In the genomic region with DNA sequence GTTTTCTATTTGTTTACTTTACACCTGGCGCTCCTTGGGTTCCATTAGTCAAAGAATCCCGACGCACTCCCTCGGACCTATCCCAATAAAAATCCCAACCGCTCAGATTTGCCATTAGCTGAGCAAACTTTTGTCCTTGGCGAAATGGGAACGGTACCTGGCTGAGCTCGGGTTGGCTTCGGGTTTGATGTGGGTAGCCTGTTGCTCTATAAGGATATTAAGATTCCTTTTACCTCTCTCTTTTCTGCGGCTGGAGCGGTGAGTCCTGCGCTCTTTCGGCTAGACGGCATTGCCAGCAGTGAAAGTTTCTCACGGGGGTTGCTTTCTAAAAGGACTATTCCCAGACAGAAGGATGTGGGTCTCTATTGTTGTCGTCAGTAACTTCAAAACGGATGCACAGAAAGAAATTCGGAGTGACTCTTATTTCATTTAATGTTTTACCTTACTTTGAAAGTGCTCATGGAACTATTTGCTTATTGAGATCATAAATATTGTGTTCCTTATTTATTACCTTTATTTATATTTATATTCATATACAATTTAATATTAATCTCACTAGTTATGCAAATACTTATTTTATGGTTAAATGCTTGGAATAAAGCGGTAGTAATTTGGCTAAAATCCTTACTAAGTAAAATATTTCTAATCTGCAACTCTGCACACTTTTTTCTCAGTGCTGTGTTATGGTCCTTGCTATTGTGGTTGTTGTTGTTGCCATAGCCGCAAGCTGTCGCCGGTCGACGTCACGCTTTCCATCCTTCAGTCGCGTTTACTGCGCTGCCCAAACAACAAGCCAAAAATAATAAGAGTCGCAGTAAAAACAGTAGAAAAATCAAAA, we compare ENCODE assay signal across 1 fruit fly cellular context.
TF ChIP-seq lines count a peak whose summit lies in the region.

Gene CG5910 (plus strand): TSS at position 788 of the 838 bp plus-strand sequence.

TF ChIP-seq in whole organism, embryonic, 481 proteins besides CTCF, POLR2A, EP300 and RAD21 (continued from another document and continues in another):
- TF ChIP-seq Nf-YC (tag; optimal IDR thresholded peaks at IDR 0.05; lab: Kevin White, UChicago) (peak; percentile 80), Myb (GFP tag; optimal IDR thresholded peaks at IDR 0.05; lab: Kevin White, UChicago) (peak; percentile 2), CG10543 (GFP tag; optimal IDR thresholded peaks at IDR 0.05; lab: Kevin White, UChicago) (peak; percentile 86), CG18011 (GFP tag; optimal IDR thresholded peaks at IDR 0.05; lab: Kevin White, UChicago) (peak; percentile 36), CG4707 (GFP tag; optimal IDR thresholded peaks at IDR 0.05; lab: Kevin White, UChicago) (peak; percentile 34), MESR4 (GFP tag; optimal IDR thresholded peaks at IDR 0.05; lab: Kevin White, UChicago) (no peak), lilli (GFP tag; optimal IDR thresholded peaks at IDR 0.05; lab: Kevin White, UChicago) (peak; percentile 63), sc (optimal IDR thresholded peaks at IDR 0.05; lab: Kevin White, UChicago) (no peak), sc (GFP tag; optimal IDR thresholded peaks at IDR 0.05; lab: Kevin White, UChicago) (peak; percentile 7), Poxn (GFP tag; IDR thresholded peaks at IDR 0.05; lab: Robert Waterston, UW) (0 out of 2 replicates have a peak, but pooled peaks have one; percentile 18), CG12219 (GFP tag; optimal IDR thresholded peaks at IDR 0.05; lab: Kevin White, UChicago) (peak; percentile 77), Pdp1 (GFP tag; optimal IDR thresholded peaks at IDR 0.05; lab: Kevin White, UChicago) (peak; percentile 3 to 35), sim (GFP tag; IDR thresholded peaks at IDR 0.05; lab: Robert Waterston, UW) (0 out of 2 replicates have a peak, but pooled peaks have one; percentile 46), CG3065 (GFP tag; optimal IDR thresholded peaks at IDR 0.05; lab: Kevin White, UChicago) (peak; percentile 73), CG13424 (tag; optimal IDR thresholded peaks at IDR 0.05; lab: Kevin White, UChicago) (peak; percentile 94), abd-A (tag; optimal IDR thresholded peaks at IDR 0.05; lab: Kevin White, UChicago) (peak; percentile 61), zen2 (GFP tag; IDR thresholded peaks at IDR 0.05; lab: Robert Waterston, UW; ENCODE audit: partially characterized antibody) (no peak), Vsx1 (GFP tag; optimal IDR thresholded peaks at IDR 0.05; lab: Kevin White, UChicago) (no peak), CG8765 (GFP tag; IDR thresholded peaks at IDR 0.05; lab: Robert Waterston, UW) (0 out of 2 replicates have a peak, but pooled peaks have one; percentile 39), CG16863 (GFP tag; optimal IDR thresholded peaks at IDR 0.05; lab: Kevin White, UChicago) (peak; percentile 8), lbe (GFP tag; optimal IDR thresholded peaks at IDR 0.05; lab: Kevin White, UChicago) (peak; percentile 11), CG6254 (GFP tag; optimal IDR thresholded peaks at IDR 0.05; lab: Kevin White, UChicago) (peak; percentile 87), CG15696 (tag; optimal IDR thresholded peaks at IDR 0.05; lab: Kevin White, UChicago) (peak; percentile 84), CG4617 (GFP tag; optimal IDR thresholded peaks at IDR 0.05; lab: Kevin White, UChicago; ENCODE audit: borderline replicate concordance) (peak; percentile 38), Xrp1 (GFP tag; IDR thresholded peaks at IDR 0.05; lab: Robert Waterston, UW) (peak; percentile 84), Trl (optimal IDR thresholded peaks at IDR 0.05; lab: Kevin White, UChicago) (peak; percentile 31 to 44), Trl (GFP tag; optimal IDR thresholded peaks at IDR 0.05; lab: Kevin White, UChicago) (no peak), CG2120 (GFP tag; optimal IDR thresholded peaks at IDR 0.05; lab: Kevin White, UChicago) (peak; percentile 72), disco-r (GFP tag; optimal IDR thresholded peaks at IDR 0.05; lab: Kevin White, UChicago) (no peak), PHDP (tag; optimal IDR thresholded peaks at IDR 0.05; lab: Kevin White, UChicago) (peak; percentile 91), ac (GFP tag; optimal IDR thresholded peaks at IDR 0.05; lab: Kevin White, UChicago) (peak; percentile 40), so (GFP tag; IDR thresholded peaks at IDR 0.05; lab: Robert Waterston, UW) (peak; percentile 76), CG2202 (tag; optimal IDR thresholded peaks at IDR 0.05; lab: Kevin White, UChicago) (peak; percentile 68), al (GFP tag; IDR thresholded peaks at IDR 0.05; lab: Robert Waterston, UW) (peak; percentile 74), ken (GFP tag; IDR thresholded peaks at IDR 0.05; lab: Robert Waterston, UW) (0 out of 3 replicates have a peak, but pooled peaks have one; percentile 32), her (GFP tag; optimal IDR thresholded peaks at IDR 0.05; lab: Kevin White, UChicago) (no peak), toy (GFP tag; IDR thresholded peaks at IDR 0.05; lab: Robert Waterston, UW) (peak; percentile 36; the same call in 1 of the 2 replicates), lola (GFP tag; optimal IDR thresholded peaks at IDR 0.05; lab: Kevin White, UChicago) (peak in 1 of 3 experiments; percentile 93), Meics (GFP tag; optimal IDR thresholded peaks at IDR 0.05; lab: Kevin White, UChicago) (peak; percentile 94), Ada2b (GFP tag; IDR thresholded peaks at IDR 0.05; lab: Robert Waterston, UW) (peak; percentile 75), Max (GFP tag; optimal IDR thresholded peaks at IDR 0.05; lab: Kevin White, UChicago) (peak; percentile 77), amos (GFP tag; IDR thresholded peaks at IDR 0.05; lab: Robert Waterston, UW; ENCODE audit: partially characterized antibody) (no peak), run (tag; optimal IDR thresholded peaks at IDR 0.05; lab: Kevin White, UChicago) (peak; percentile 84), CG31365 (tag; optimal IDR thresholded peaks at IDR 0.05; lab: Kevin White, UChicago) (peak; percentile 2), Taf1 (GFP tag; IDR thresholded peaks at IDR 0.05; lab: Robert Waterston, UW) (peak; percentile 67), nmo (GFP tag; optimal IDR thresholded peaks at IDR 0.05; lab: Kevin White, UChicago) (peak; percentile 95), Fer2 (tag; optimal IDR thresholded peaks at IDR 0.05; lab: Kevin White, UChicago) (peak; percentile 74), psq (GFP tag; optimal IDR thresholded peaks at IDR 0.05; lab: Kevin White, UChicago) (peak; percentile 48), CG6272 (GFP tag; IDR thresholded peaks at IDR 0.05; lab: Robert Waterston, UW) (peak; percentile 54; the same call in 1 of the 2 replicates), CG3995 (GFP tag; optimal IDR thresholded peaks at IDR 0.05; lab: Kevin White, UChicago) (no peak), cas (GFP tag; IDR thresholded peaks at IDR 0.05; lab: Robert Waterston, UW) (no peak), CG18599 (GFP tag; optimal IDR thresholded peaks at IDR 0.05; lab: Kevin White, UChicago) (peak; percentile 96), Med (GFP tag; lab: Kevin White, UChicago) (peak; percentile 64), trem (tag; optimal IDR thresholded peaks at IDR 0.05; lab: Kevin White, UChicago) (peak; percentile 89), Scr (GFP tag; IDR thresholded peaks at IDR 0.05; lab: Robert Waterston, UW; ENCODE audit: partially characterized antibody) (no peak), CG1602 (GFP tag; optimal IDR thresholded peaks at IDR 0.05; lab: Kevin White, UChicago) (peak; percentile 76), CG12391 (tag; optimal IDR thresholded peaks at IDR 0.05; lab: Kevin White, UChicago) (peak; percentile 94), CG2712 (tag; optimal IDR thresholded peaks at IDR 0.05; lab: Kevin White, UChicago) (peak; percentile 95), Xbp1 (GFP tag; optimal IDR thresholded peaks at IDR 0.05; lab: Kevin White, UChicago) (peak; percentile 83), CG4404 (GFP tag; IDR thresholded peaks at IDR 0.05; lab: Robert Waterston, UW) (no peak; the same call in none of the 2 replicates), Blimp-1 (GFP tag; optimal IDR thresholded peaks at IDR 0.05; lab: Kevin White, UChicago) (no peak), zfh2 (GFP tag; optimal IDR thresholded peaks at IDR 0.05; lab: Kevin White, UChicago) (peak; percentile 25), Rfx (GFP tag; IDR thresholded peaks at IDR 0.05; lab: Robert Waterston, UW) (peak; percentile 75), CG7556 (GFP tag; optimal IDR thresholded peaks at IDR 0.05; lab: Kevin White, UChicago) (peak; percentile 96), chm (GFP tag; IDR thresholded peaks at IDR 0.05; lab: Robert Waterston, UW) (peak; percentile 55), rib (GFP tag; IDR thresholded peaks at IDR 0.05; lab: Robert Waterston, UW) (peak; percentile 60), ewg (GFP tag; optimal IDR thresholded peaks at IDR 0.05; lab: Kevin White, UChicago) (peak; percentile 69), B-H2 (GFP tag; optimal IDR thresholded peaks at IDR 0.05; lab: Kevin White, UChicago) (peak; percentile 78), bsh (GFP tag; optimal IDR thresholded peaks at IDR 0.05; lab: Kevin White, UChicago) (peak; percentile 25 to 89), Gsc (GFP tag; IDR thresholded peaks at IDR 0.05; lab: Robert Waterston, UW) (no peak), dmrt99B (tag; optimal IDR thresholded peaks at IDR 0.05; lab: Kevin White, UChicago) (peak; percentile 93), CG1233 (GFP tag; optimal IDR thresholded peaks at IDR 0.05; lab: Kevin White, UChicago) (peak; percentile 89), ro (GFP tag; IDR thresholded peaks at IDR 0.05; lab: Robert Waterston, UW) (peak; percentile 68; the same call in 1 of the 2 replicates), br (optimal IDR thresholded peaks at IDR 0.05; lab: Kevin White, UChicago) (no peak), CG17912 (GFP tag; optimal IDR thresholded peaks at IDR 0.05; lab: Kevin White, UChicago) (no peak), CG13296 (GFP tag; optimal IDR thresholded peaks at IDR 0.05; lab: Kevin White, UChicago) (peak; percentile 91), CG12942 (GFP tag; optimal IDR thresholded peaks at IDR 0.05; lab: Kevin White, UChicago) (peak; percentile 67), danr (GFP tag; IDR thresholded peaks at IDR 0.05; lab: Robert Waterston, UW) (peak; percentile 51; the same call in 1 of the 2 replicates), phol (tag; optimal IDR thresholded peaks at IDR 0.05; lab: Kevin White, UChicago) (peak; percentile 93), CG15601 (tag; optimal IDR thresholded peaks at IDR 0.05; lab: Kevin White, UChicago) (peak; percentile 90), Awh (GFP tag; IDR thresholded peaks at IDR 0.05; lab: Robert Waterston, UW) (peak; percentile 67), Atf-2 (GFP tag; optimal IDR thresholded peaks at IDR 0.05; lab: Kevin White, UChicago) (peak; percentile 3), gcm (GFP tag; optimal IDR thresholded peaks at IDR 0.05; lab: Kevin White, UChicago) (peak; percentile 89), CG33213 (GFP tag; optimal IDR thresholded peaks at IDR 0.05; lab: Kevin White, UChicago) (no peak), bigmax (GFP tag; optimal IDR thresholded peaks at IDR 0.05; lab: Kevin White, UChicago) (no peak), ems (GFP tag; optimal IDR thresholded peaks at IDR 0.05; lab: Kevin White, UChicago) (peak; percentile 10), CG4854 (GFP tag; optimal IDR thresholded peaks at IDR 0.05; lab: Kevin White, UChicago) (no peak), sima (GFP tag; optimal IDR thresholded peaks at IDR 0.05; lab: Kevin White, UChicago) (no peak), pros (GFP tag; optimal IDR thresholded peaks at IDR 0.05; lab: Kevin White, UChicago) (peak; percentile 91), CG17359 (tag; optimal IDR thresholded peaks at IDR 0.05; lab: Kevin White, UChicago) (peak; percentile 88), CG8290 (GFP tag; optimal IDR thresholded peaks at IDR 0.05; lab: Kevin White, UChicago) (peak; percentile 75), CG8290 (tag; optimal IDR thresholded peaks at IDR 0.05; lab: Kevin White, UChicago) (no peak), Hr3 (GFP tag; optimal IDR thresholded peaks at IDR 0.05; lab: Kevin White, UChicago) (peak; percentile 86), unc-4 (GFP tag; IDR thresholded peaks at IDR 0.05; lab: Robert Waterston, UW; ENCODE audit: partially characterized antibody) (no peak), eyg (GFP tag; optimal IDR thresholded peaks at IDR 0.05; lab: Kevin White, UChicago) (no peak), CG7928 (GFP tag; optimal IDR thresholded peaks at IDR 0.05; lab: Kevin White, UChicago) (peak; percentile 58), CG17361 (GFP tag; IDR thresholded peaks at IDR 0.05; lab: Robert Waterston, UW) (peak; percentile 97), CG17385 (GFP tag; optimal IDR thresholded peaks at IDR 0.05; lab: Kevin White, UChicago) (peak; percentile 83), slou (GFP tag; optimal IDR thresholded peaks at IDR 0.05; lab: Kevin White, UChicago) (peak; percentile 78), CG33557 (GFP tag; optimal IDR thresholded peaks at IDR 0.05; lab: Kevin White, UChicago) (peak; percentile 90), CG4282 (GFP tag; optimal IDR thresholded peaks at IDR 0.05; lab: Kevin White, UChicago) (no peak), CG11696 (GFP tag; IDR thresholded peaks at IDR 0.05; lab: Robert Waterston, UW) (peak; percentile 66; the same call in 1 of the 2 replicates), Nf-YA (GFP tag; IDR thresholded peaks at IDR 0.05; lab: Robert Waterston, UW) (peak; percentile 41; the same call in 1 of the 2 replicates), repo (GFP tag; optimal IDR thresholded peaks at IDR 0.05; lab: Kevin White, UChicago) (no peak), CG7987 (GFP tag; optimal IDR thresholded peaks at IDR 0.05; lab: Kevin White, UChicago) (peak; percentile 56), BtbVII (GFP tag; optimal IDR thresholded peaks at IDR 0.05; lab: Kevin White, UChicago) (peak; percentile 90), zfh1 (GFP tag; IDR thresholded peaks at IDR 0.05; lab: Robert Waterston, UW) (peak; percentile 70), CG1024 (GFP tag; IDR thresholded peaks at IDR 0.05; lab: Robert Waterston, UW) (peak; percentile 66), CG30403 (GFP tag; optimal IDR thresholded peaks at IDR 0.05; lab: Kevin White, UChicago) (peak; percentile 89), E2f2 (GFP tag; IDR thresholded peaks at IDR 0.05; lab: Robert Waterston, UW) (peak; percentile 37; the same call in 1 of the 2 replicates), slp2 (GFP tag; optimal IDR thresholded peaks at IDR 0.05; lab: Kevin White, UChicago) (peak; percentile 34), klu (GFP tag; IDR thresholded peaks at IDR 0.05; lab: Robert Waterston, UW) (peak; percentile 72), CG13624 (GFP tag; optimal IDR thresholded peaks at IDR 0.05; lab: Kevin White, UChicago) (peak; percentile 16), gt (GFP tag; IDR thresholded peaks at IDR 0.05; lab: Robert Waterston, UW) (peak; percentile 41; the same call in 1 of the 2 replicates), CHES-1-like (GFP tag; optimal IDR thresholded peaks at IDR 0.05; lab: Kevin White, UChicago) (peak; percentile 23), CG12104 (GFP tag; optimal IDR thresholded peaks at IDR 0.05; lab: Kevin White, UChicago) (peak; percentile 84), CG30431 (GFP tag; optimal IDR thresholded peaks at IDR 0.05; lab: Kevin White, UChicago) (peak; percentile 69), dimm (GFP tag; IDR thresholded peaks at IDR 0.05; lab: Robert Waterston, UW) (0 out of 2 replicates have a peak, but pooled peaks have one; percentile 18)
